Fruit fly (Drosophila melanogaster): Measurements from ENCODE around the gene CG11891.

Gene CG11891

DNA sequence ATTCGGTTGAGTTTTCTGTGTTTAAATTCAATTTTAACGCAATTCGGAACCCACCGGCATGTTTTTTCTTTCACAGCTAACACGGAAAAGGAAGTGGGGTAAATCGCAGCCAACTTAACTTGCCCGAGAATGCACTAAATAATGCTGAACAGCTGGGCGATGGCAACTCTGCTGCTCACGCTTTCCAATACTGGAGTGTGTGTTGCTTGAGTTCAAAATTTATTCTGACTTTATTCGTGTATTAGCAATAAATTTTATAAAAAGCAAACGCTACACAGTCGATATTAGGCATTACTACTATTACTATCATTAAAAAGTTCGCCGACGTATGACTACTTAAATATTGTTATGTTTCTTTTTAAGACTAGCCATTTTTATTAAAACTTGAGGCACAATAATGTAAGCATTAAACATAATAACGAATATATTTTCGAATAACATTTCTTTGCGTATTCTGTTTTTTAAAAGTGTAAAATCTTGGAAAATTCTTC is 22.6 kb upstream of the CG11891 start, which contains the start of the genes RpS27 and Nup37:
RpS27 (minus strand) TSS at position 136 of the 491 bp plus-strand sequence.
Nup37 (plus strand) TSS at position 280 of the 491 bp plus-strand sequence.
- TF ChIP-seq dsx (GFP tag; optimal IDR thresholded peaks at IDR 0.05; ENCODE audit: poor library complexity, severe bottlenecking) (peak; percentile 74), esn (GFP tag; optimal IDR thresholded peaks at IDR 0.05) (peak; percentile 98), CG8319 (GFP tag; optimal IDR thresholded peaks at IDR 0.05) (peak; percentile 95), fd85E (GFP tag; optimal IDR thresholded peaks at IDR 0.05) (peak; percentile 89), OdsH (GFP tag; optimal IDR thresholded peaks at IDR 0.05) (peak; percentile 92), CG7368 (GFP tag; optimal IDR thresholded peaks at IDR 0.05) (peak; percentile 96), Ets96B (tag; optimal IDR thresholded peaks at IDR 0.05) (peak; percentile 70), Met (GFP tag; optimal IDR thresholded peaks at IDR 0.05) (peak; percentile 96), Hr4 (GFP tag; optimal IDR thresholded peaks at IDR 0.05) (no peak), CG6276 (GFP tag; optimal IDR thresholded peaks at IDR 0.05) (no peak), Hr38 (GFP tag; optimal IDR thresholded peaks at IDR 0.05) (no peak), dac (GFP tag; optimal IDR thresholded peaks at IDR 0.05) (peak; percentile 91), fd59A (GFP tag; optimal IDR thresholded peaks at IDR 0.05) (peak; percentile 90), eg (GFP tag; IDR thresholded peaks at IDR 0.05) (peak; percentile 93), CG8632 (GFP tag; optimal IDR thresholded peaks at IDR 0.05) (peak; percentile 89), Sox102F (GFP tag; optimal IDR thresholded peaks at IDR 0.05) (peak; percentile 95), CG11762 (GFP tag; optimal IDR thresholded peaks at IDR 0.05; ENCODE audit: insufficient read depth) (peak; percentile 88), CG8119 (GFP tag; IDR thresholded peaks at IDR 0.05) (peak; percentile 57; the same call in 2 of the 3 replicates), CG6163 (GFP tag; IDR thresholded peaks at IDR 0.05) (peak; percentile 96), cyc (GFP tag; optimal IDR thresholded peaks at IDR 0.05) (peak; percentile 98), spab (GFP tag; optimal IDR thresholded peaks at IDR 0.05) (peak; percentile 76), CG16779 (tag; optimal IDR thresholded peaks at IDR 0.05) (peak; percentile 94), CG10631 (GFP tag; optimal IDR thresholded peaks at IDR 0.05) (peak; percentile 88), CG4318 (GFP tag; optimal IDR thresholded peaks at IDR 0.05) (no peak), salr (GFP tag; optimal IDR thresholded peaks at IDR 0.05) (peak in 1 of 2 experiments; percentile 98), CG31627 (GFP tag; optimal IDR thresholded peaks at IDR 0.05) (peak; percentile 97), acj6 (GFP tag; optimal IDR thresholded peaks at IDR 0.05) (peak; percentile 92), vri (GFP tag; optimal IDR thresholded peaks at IDR 0.05) (peak; percentile 96), Sox14 (GFP tag; optimal IDR thresholded peaks at IDR 0.05) (peak; percentile 91), CG11294 (GFP tag; IDR thresholded peaks at IDR 0.05) (peak; percentile 77), lz (GFP tag; optimal IDR thresholded peaks at IDR 0.05) (peak; percentile 98), ss (GFP tag; optimal IDR thresholded peaks at IDR 0.05) (peak; percentile 85 to 93), Gug (GFP tag; IDR thresholded peaks at IDR 0.05) (peak; percentile 77), Hr39 (GFP tag; optimal IDR thresholded peaks at IDR 0.05) (peak; percentile 97), Eip78C (GFP tag) (peak; percentile 97), Blimp-1 (GFP tag; optimal IDR thresholded peaks at IDR 0.05) (peak; percentile 90), achi (GFP tag; optimal IDR thresholded peaks at IDR 0.05) (peak; percentile 93), CG34406 (GFP tag; optimal IDR thresholded peaks at IDR 0.05) (peak; percentile 92), CG3032 (tag; optimal IDR thresholded peaks at IDR 0.05) (peak; percentile 88), svp (GFP tag) (no peak), CG6854 (GFP tag; optimal IDR thresholded peaks at IDR 0.05) (peak; percentile 98), CG1621 (tag; optimal IDR thresholded peaks at IDR 0.05) (peak; percentile 90), CG11902 (GFP tag; optimal IDR thresholded peaks at IDR 0.05) (peak; percentile 93), pdm3 (GFP tag; optimal IDR thresholded peaks at IDR 0.05) (peak; percentile 94), Lpt (GFP tag; optimal IDR thresholded peaks at IDR 0.05) (no peak), topi (GFP tag; optimal IDR thresholded peaks at IDR 0.05) (peak; percentile 95), CG32006 (GFP tag; optimal IDR thresholded peaks at IDR 0.05) (peak; percentile 75), CG6808 (GFP tag; optimal IDR thresholded peaks at IDR 0.05) (peak; percentile 90), net (GFP tag; optimal IDR thresholded peaks at IDR 0.05) (peak; percentile 96), CG6792 (GFP tag; optimal IDR thresholded peaks at IDR 0.05) (peak; percentile 91), Ets21C (GFP tag; optimal IDR thresholded peaks at IDR 0.05) (peak; percentile 89), Eip93F (GFP tag; optimal IDR thresholded peaks at IDR 0.05) (no peak)
